Worm (Caenorhabditis elegans) whole organism, mixed stage, embryonic: Measurements from ENCODE around the gene H14N18.2.

Source experiments
- bed-3 ChIP-seq: fragments of 200-800 bp; sonication (Bioruptor generic); optimal IDR thresholded peaks from 3 replicates; lab custom pipeline; 2018; ENCODE audit warnings: mild to moderate bottlenecking, missing genetic modification characterization, moderate library complexity, missing compliant biosample characterization
- elt-1 ChIP-seq: sonication (generic microtip); optimal IDR thresholded peaks from 2 replicates; lab custom pipeline; 2017; ENCODE audit warnings: missing genetic modification characterization, mild to moderate bottlenecking, missing compliant biosample characterization, antibody characterized with exemption, moderate library complexity, borderline replicate concordance; ENCODE audit not compliant: insufficient read depth
- nhr-12 ChIP-seq: fragments of 150-350 bp; optimal IDR thresholded peaks from 2 replicates; lab custom pipeline; 2014; ENCODE audit warnings: missing biosample characterization, missing genetic modification characterization
- unc-39 ChIP-seq: fragments of 150-350 bp; optimal IDR thresholded peaks from 2 replicates; lab custom pipeline; 2014; ENCODE audit warnings: missing biosample characterization, missing genetic modification characterization
- ztf-11 ChIP-seq: fragments of 150-350 bp; optimal IDR thresholded peaks from 2 replicates; lab custom pipeline; 2014; ENCODE audit warnings: missing biosample characterization, missing genetic modification characterization

DNA sequence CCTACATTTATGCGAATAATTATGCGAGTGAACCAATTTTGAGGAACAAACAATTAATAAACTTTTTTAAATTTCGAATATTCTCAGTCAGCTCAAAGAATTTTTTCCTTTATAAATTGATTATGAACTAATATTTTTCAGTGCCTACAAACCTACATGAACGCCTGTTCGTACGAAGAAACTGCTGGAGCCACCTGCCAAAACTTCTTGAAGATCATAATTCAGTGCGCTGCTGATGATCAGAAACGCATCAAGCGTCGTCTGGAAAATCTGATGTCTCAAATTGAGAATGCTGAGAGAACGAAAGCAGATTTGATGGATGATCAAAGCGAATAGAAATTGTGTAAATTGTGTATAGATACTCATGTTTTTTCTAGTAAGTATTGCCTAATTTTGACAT, 6.5 kb downstream of the H14N18.2 start:
- TF ChIP-seq elt-1 (tag; lab: Kevin White, UChicago), result no peak
- no peak for TF ChIP-seq ztf-11 (tag; lab: Kevin White, UChicago)
- TF ChIP-seq bed-3 (GFP tag; lab: Kevin White, UChicago), result no peak
- no peak for TF ChIP-seq unc-39
- no peak for TF ChIP-seq nhr-12
